Worm (Caenorhabditis elegans) whole organism, L2 larva: ENCODE results near the gene F09B9.5.

ENCODE experiments used
- R02D3.7 ChIP-seq: fragments of 150-350 bp; optimal IDR thresholded peaks from 2 replicates; lab custom pipeline; 2014; ENCODE audit warnings: missing biosample characterization, missing genetic modification characterization
- ama-1 ChIP-seq: fragments of 150-350 bp; optimal IDR thresholded peaks from 2 replicates; lab custom pipeline; 2018; ENCODE audit warnings: inconsistent platforms
- elt-1 ChIP-seq: fragments of 150-350 bp; optimal IDR thresholded peaks from 2 replicates; lab custom pipeline; 2014; ENCODE audit warnings: missing biosample characterization, missing genetic modification characterization
- mdl-1 ChIP-seq, 2 experiments: fragments of 150-350 bp in 1 of 2; sonication (generic microtip) in 1 of 2; optimal IDR thresholded peaks; 2 replicates each; lab custom pipeline; 2017; ENCODE audit warnings: missing biosample characterization in 2 of 2, missing genetic modification characterization in 2 of 2
- nhr-12 ChIP-seq: fragments of 150-350 bp; optimal IDR thresholded peaks from 2 replicates; lab custom pipeline; 2014; ENCODE audit warnings: missing biosample characterization, missing genetic modification characterization
- nhr-129 ChIP-seq: fragments of 150-350 bp; optimal IDR thresholded peaks from 2 replicates; lab custom pipeline; 2014; ENCODE audit warnings: missing biosample characterization, missing genetic modification characterization
- snpc-4 ChIP-seq: fragments of 150-350 bp; optimal IDR thresholded peaks from 2 replicates; lab custom pipeline; 2014; ENCODE audit warnings: missing biosample characterization, missing genetic modification characterization
- unc-62 ChIP-seq: fragments of 150-350 bp; optimal IDR thresholded peaks from 2 replicates; lab custom pipeline; 2014; ENCODE audit warnings: missing biosample characterization, missing genetic modification reagents, missing genetic modification characterization
- zag-1 ChIP-seq: fragments of 150-350 bp; optimal IDR thresholded peaks from 2 replicates; lab custom pipeline; 2014; ENCODE audit warnings: missing biosample characterization, missing genetic modification characterization
- ztf-4 ChIP-seq: fragments of 150-350 bp; optimal IDR thresholded peaks from 2 replicates; lab custom pipeline; 2014; ENCODE audit warnings: missing biosample characterization, missing genetic modification characterization

DNA sequence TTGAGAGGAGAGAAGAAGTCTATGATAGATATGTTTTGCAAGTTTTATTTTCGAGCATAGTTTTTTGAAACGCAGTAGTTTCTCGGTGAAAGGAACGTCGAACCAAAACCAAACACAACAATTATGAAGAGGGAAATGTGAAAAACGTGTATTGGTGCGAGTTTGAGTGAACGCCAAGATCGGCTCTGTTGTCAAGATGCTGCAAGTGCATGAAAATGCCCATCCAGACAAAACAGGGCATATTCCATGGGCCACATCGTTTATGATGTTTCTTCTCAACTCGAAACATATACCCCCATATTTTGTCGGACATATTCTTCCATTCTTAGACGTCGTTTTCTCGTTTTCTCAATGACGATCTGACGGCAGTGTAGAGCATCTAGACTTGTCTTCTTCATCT, 31.6 kb upstream of the F09B9.5 start:
- TF ChIP-seq mdl-1 (tag; optimal IDR thresholded peaks at IDR 0.05; lab: Kevin White, UChicago) (no peak), nhr-129 (tag; lab: Kevin White, UChicago) (no peak), R02D3.7 (tag; lab: Kevin White, UChicago) (no peak), snpc-4 (tag; lab: Kevin White, UChicago) (no peak), zag-1 (no peak), ztf-4 (tag; lab: Kevin White, UChicago) (no peak), unc-62 (no peak), elt-1 (tag; lab: Kevin White, UChicago) (no peak), nhr-12 (tag; lab: Kevin White, UChicago) (no peak), ama-1 (lab: Kevin White, UChicago) (no peak)
